Worm (Caenorhabditis elegans): ENCODE results near the gene C55A6.11.
"Not testable (repeated sequence)": the region's sequence is repeated elsewhere in the genome, so short reads cannot be mapped to it uniquely, and the experiment has no call there.

Gene C55A6.11

ce11 chrV:11520215-11520614 lies at the start of gene C55A6.11, which contains the start of gene C55A6.7:
Gene C55A6.11, plus strand, starts transcription at chrV:11520515.
Gene C55A6.7, minus strand, starts transcription at chrV:11520530.
- TF ChIP-seq ztf-29 (GFP tag; IDR thresholded peaks at IDR 0.05): no peak

DNA sequence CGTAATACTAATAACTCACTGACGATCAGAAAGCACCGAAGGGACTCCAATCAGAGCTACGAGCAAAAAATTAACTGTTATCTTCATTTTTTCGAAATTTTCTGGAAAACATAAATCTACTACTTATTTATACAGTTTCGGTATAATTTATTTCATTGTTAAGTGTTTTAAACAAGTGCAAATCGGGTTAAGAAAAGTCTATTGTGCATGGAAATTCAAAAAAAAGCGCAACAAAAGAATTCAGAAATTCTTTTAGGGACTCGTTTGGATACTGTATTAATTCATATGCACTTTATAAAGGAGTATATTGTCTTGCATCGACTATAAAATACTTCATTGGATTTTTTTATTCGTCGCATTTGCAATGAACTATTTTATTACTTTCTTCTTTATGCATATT lies 48.1 kb upstream of the C55A6.11 start, which contains the start of the genes nas-20 and nas-21:
Gene nas-20, minus strand, starts transcription at position 101 of the 400 bp plus-strand sequence.
Gene nas-21, plus strand, starts transcription at position 356 of the 400 bp plus-strand sequence.
- TF ChIP-seq cog-1 (tag; optimal IDR thresholded peaks at IDR 0.05) (no peak), flt-1 (GFP tag; IDR thresholded peaks at IDR 0.05) (no peak), klf-2 (GFP tag; conservative IDR thresholded peaks at IDR 0.05) (no peak), ref-1 (GFP tag; conservative IDR thresholded peaks at IDR 0.05) (no peak)

- TF ChIP-seq med-1 (GFP tag; optimal IDR thresholded peaks at IDR 0.05; ENCODE audit: insufficient read depth) (no peak), T22C8.4 (GFP tag; IDR thresholded peaks at IDR 0.05) (no peak), ref-1 (GFP tag; conservative IDR thresholded peaks at IDR 0.05) (no peak), cog-1 (tag; optimal IDR thresholded peaks at IDR 0.05) (no peak), ztf-23 (GFP tag; IDR thresholded peaks at IDR 0.05) (no peak), klf-2 (GFP tag; conservative IDR thresholded peaks at IDR 0.05) (no peak), ztf-29 (GFP tag; IDR thresholded peaks at IDR 0.05) (no peak), tab-1 (GFP tag; IDR thresholded peaks at IDR 0.05) (no peak), flt-1 (GFP tag; IDR thresholded peaks at IDR 0.05) (no peak)
These were observed 45.9 kb upstream of the C55A6.11 start, which contains the start of gene nas-22 for ce11 chrV:11474399-11474798. Gene nas-22, plus strand, starts transcription at chrV:11474699.

ce11 chrV:11475638-11476037 lies 44.7 kb upstream of the C55A6.11 start, which contains the start of gene T11F9.7:
Gene T11F9.7, plus strand, starts transcription at chrV:11475938.
- not testable (repeated sequence) for TF ChIP-seq ztf-29 (GFP tag; IDR thresholded peaks at IDR 0.05); cog-1 (tag; optimal IDR thresholded peaks at IDR 0.05); flt-1 (GFP tag; IDR thresholded peaks at IDR 0.05)

DNA sequence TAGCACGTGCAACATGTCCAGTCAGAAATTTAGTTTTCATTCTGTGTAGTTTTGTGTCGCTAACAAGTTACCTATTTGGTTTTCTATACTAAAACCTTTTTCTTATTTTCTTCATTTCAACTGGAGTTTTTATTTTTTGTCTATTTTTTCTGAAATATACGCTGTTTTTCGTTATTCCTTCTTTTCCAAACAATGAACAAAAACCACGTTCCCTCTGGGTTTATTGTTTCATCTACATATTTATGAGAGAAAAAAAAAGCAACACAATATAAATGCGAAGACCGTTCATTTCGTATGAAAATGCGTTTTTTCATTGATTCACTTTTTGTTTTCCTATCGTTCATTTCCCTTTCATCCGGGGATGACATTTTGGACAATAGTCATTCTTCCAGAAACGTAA lies 40.9 kb upstream of the C55A6.11 start, which contains the start of gene T11F9.22:
Gene T11F9.22, plus strand, starts transcription at position 301 of the 400 bp plus-strand sequence.
- TF ChIP-seq flt-1 (GFP tag; IDR thresholded peaks at IDR 0.05): no peak
- TF ChIP-seq T22C8.4 (GFP tag; IDR thresholded peaks at IDR 0.05): no peak

- TF ChIP-seq T22C8.4 (GFP tag; IDR thresholded peaks at IDR 0.05); cog-1 (tag; optimal IDR thresholded peaks at IDR 0.05); klf-2 (GFP tag; conservative IDR thresholded peaks at IDR 0.05): not testable (repeated sequence)
These were observed 39.6 kb upstream of the C55A6.11 start, which contains the start of gene T11F9.14 for ce11 chrV:11480734-11481133. Gene T11F9.14, minus strand, starts transcription at chrV:11480834.

DNA sequence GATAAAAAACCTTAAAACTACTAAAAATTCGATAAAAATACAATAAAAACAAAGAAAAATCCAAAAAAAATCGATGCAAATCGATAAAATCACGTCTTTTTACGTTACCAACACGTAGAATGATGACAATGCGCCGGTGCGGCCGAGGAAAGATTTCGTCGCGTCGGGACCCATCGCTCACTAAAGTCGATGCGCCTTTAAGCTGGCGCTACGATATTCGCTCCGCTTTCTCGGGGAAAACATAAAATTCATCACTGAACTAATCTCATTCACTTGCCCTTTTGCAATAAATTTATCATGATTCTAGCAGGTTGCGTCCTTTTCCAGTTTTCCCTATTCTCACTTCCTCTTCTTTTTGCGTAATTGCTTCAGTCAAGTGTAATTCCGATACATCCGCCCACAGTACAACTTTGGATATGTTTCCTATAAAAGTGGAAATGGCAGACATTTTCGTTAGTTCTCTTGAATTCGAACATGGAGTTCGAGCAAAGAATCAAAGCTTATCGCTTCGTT lies 36.7 kb upstream of the C55A6.11 start, which contains the start of gene col-157:
Gene col-157, plus strand, starts transcription at position 463 of the 513 bp plus-strand sequence.
- TF ChIP-seq flt-1 (GFP tag; IDR thresholded peaks at IDR 0.05); ref-1 (GFP tag; conservative IDR thresholded peaks at IDR 0.05); ztf-29 (GFP tag; IDR thresholded peaks at IDR 0.05): not testable (repeated sequence)

- no peak for TF ChIP-seq ztf-23 (GFP tag; IDR thresholded peaks at IDR 0.05)
- no peak for TF ChIP-seq cog-1 (tag; optimal IDR thresholded peaks at IDR 0.05)
- TF ChIP-seq klf-2 (GFP tag; conservative IDR thresholded peaks at IDR 0.05): no peak
- no peak for TF ChIP-seq T22C8.4 (GFP tag; IDR thresholded peaks at IDR 0.05)
- TF ChIP-seq flt-1 (GFP tag; IDR thresholded peaks at IDR 0.05): no peak
- no peak for TF ChIP-seq ref-1 (GFP tag; conservative IDR thresholded peaks at IDR 0.05)
- no peak for TF ChIP-seq tab-1 (GFP tag; IDR thresholded peaks at IDR 0.05)
- no peak for TF ChIP-seq med-1 (GFP tag; optimal IDR thresholded peaks at IDR 0.05; ENCODE audit: insufficient read depth)
- TF ChIP-seq ztf-29 (GFP tag; IDR thresholded peaks at IDR 0.05): no peak
These were observed 35.9 kb upstream of the C55A6.11 start for ce11 chrV:11484404-11484803.

DNA sequence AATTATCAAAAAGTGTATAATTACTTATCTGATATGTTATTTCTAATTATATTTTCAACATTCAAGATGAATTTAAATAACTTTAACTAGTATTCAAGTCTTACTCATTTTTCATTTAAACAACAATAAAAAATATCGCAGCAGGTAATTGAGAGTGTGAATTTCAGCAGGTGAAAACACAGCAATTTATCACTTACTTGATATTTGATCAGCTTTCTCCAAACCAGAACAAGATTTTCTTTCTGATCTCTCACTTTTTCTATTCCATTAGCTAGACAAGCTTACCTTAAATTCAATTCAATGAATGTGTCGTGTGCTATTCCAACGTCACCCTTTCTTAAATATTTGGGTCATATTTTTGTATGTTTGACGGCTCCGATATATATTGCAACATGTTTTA lies 34.8 kb upstream of the C55A6.11 start, which contains the start of gene srh-1:
Gene srh-1, plus strand, starts transcription at position 301 of the 400 bp plus-strand sequence.
- TF ChIP-seq med-1 (GFP tag; optimal IDR thresholded peaks at IDR 0.05; ENCODE audit: insufficient read depth) (no peak), cog-1 (tag; optimal IDR thresholded peaks at IDR 0.05) (no peak), klf-2 (GFP tag; conservative IDR thresholded peaks at IDR 0.05) (no peak), T22C8.4 (GFP tag; IDR thresholded peaks at IDR 0.05) (no peak), flt-1 (GFP tag; IDR thresholded peaks at IDR 0.05) (no peak), ztf-23 (GFP tag; IDR thresholded peaks at IDR 0.05) (no peak), ref-1 (GFP tag; conservative IDR thresholded peaks at IDR 0.05) (no peak)

DNA sequence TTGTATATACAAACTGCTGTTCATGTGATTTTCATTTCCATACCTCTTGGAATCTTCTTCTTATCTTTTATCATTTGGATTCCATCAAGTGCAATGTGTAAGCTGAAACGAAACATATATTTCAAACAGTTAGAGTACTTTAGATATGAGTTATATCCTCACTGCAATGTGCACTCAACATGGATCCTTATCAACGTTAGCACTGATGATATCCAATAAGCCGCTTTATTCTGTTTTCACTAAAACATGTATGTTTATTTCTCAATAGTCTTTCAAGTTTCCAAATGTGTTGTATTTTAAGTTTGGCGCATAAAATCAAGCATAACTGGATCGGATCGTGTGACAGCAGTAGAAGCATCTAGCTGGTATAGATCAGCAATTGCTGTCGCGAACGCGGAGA lies 33.6 kb upstream of the C55A6.11 start, which contains the start of gene T11F9.10:
Gene T11F9.10, plus strand, starts transcription at position 301 of the 400 bp plus-strand sequence.
- TF ChIP-seq ref-1 (GFP tag; conservative IDR thresholded peaks at IDR 0.05) (no peak), ztf-29 (GFP tag; IDR thresholded peaks at IDR 0.05) (no peak), ztf-23 (GFP tag; IDR thresholded peaks at IDR 0.05) (no peak), cog-1 (tag; optimal IDR thresholded peaks at IDR 0.05) (no peak), klf-2 (GFP tag; conservative IDR thresholded peaks at IDR 0.05) (no peak), flt-1 (GFP tag; IDR thresholded peaks at IDR 0.05) (no peak), med-1 (GFP tag; optimal IDR thresholded peaks at IDR 0.05; ENCODE audit: insufficient read depth) (no peak), tab-1 (GFP tag; IDR thresholded peaks at IDR 0.05) (no peak), T22C8.4 (GFP tag; IDR thresholded peaks at IDR 0.05) (no peak)

ce11 chrV:11488288-11488687 lies 32.0 kb upstream of the C55A6.11 start:
- TF ChIP-seq ztf-23 (GFP tag; IDR thresholded peaks at IDR 0.05) (no peak), tab-1 (GFP tag; IDR thresholded peaks at IDR 0.05) (no peak), flt-1 (GFP tag; IDR thresholded peaks at IDR 0.05) (no peak)
